Fruit fly (Drosophila melanogaster): ENCODE results near the gene Mst36Fa.

Mst36Fa gene

DNA sequence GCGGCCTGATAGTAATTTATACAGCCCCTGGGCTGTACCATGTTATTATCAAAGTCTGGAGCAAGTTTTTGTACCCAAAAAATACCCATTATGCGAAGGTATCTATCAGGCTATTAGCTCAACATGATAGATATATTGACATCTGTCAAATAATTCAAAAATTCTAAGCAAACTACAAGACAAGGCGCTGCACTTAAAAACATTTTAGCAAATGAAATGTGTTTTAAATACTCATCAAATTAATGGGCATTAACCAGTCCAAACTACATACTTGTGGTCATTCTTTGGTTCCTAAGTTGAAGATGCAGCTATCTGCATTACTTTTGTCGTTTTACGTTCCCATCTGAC is 23.5 kb downstream of the Mst36Fa start (continued):
- TF ChIP-seq Scr (GFP tag; IDR thresholded peaks at IDR 0.05; ENCODE audit: partially characterized antibody) = no peak
- no peak for TF ChIP-seq CG3163 (GFP tag; optimal IDR thresholded peaks at IDR 0.05)
- peak; percentile 39 for TF ChIP-seq CG13424 (tag; optimal IDR thresholded peaks at IDR 0.05)
- TF ChIP-seq Dfd (GFP tag; optimal IDR thresholded peaks at IDR 0.05) = no peak
- peak; percentile 71; the same call in 2 of the 3 replicates for TF ChIP-seq CG11456 (GFP tag; IDR thresholded peaks at IDR 0.05)
- TF ChIP-seq tio (GFP tag; optimal IDR thresholded peaks at IDR 0.05) = no peak
- no peak for TF ChIP-seq CG13296 (GFP tag; optimal IDR thresholded peaks at IDR 0.05)
- TF ChIP-seq sim (GFP tag; IDR thresholded peaks at IDR 0.05) = 0 out of 2 replicates have a peak, but pooled peaks have one; percentile 21
- TF ChIP-seq dm (GFP tag; optimal IDR thresholded peaks at IDR 0.05) = no peak
- TF ChIP-seq CG9817 (tag; optimal IDR thresholded peaks at IDR 0.05) = no peak
- no peak for TF ChIP-seq Tbp (GFP tag; optimal IDR thresholded peaks at IDR 0.05)
- TF ChIP-seq mam (GFP tag; optimal IDR thresholded peaks at IDR 0.05) = peak; percentile 57
- TF ChIP-seq prd (optimal IDR thresholded peaks at IDR 0.05) = no peak
- peak; percentile 94 for TF ChIP-seq prd (GFP tag; IDR thresholded peaks at IDR 0.05)
- no peak for TF ChIP-seq odd (GFP tag; optimal IDR thresholded peaks at IDR 0.05)
- TF ChIP-seq CG6854 (GFP tag; optimal IDR thresholded peaks at IDR 0.05) = no peak
- TF ChIP-seq oc (tag; optimal IDR thresholded peaks at IDR 0.05) = peak; percentile 70
- TF ChIP-seq zfh2 (GFP tag; optimal IDR thresholded peaks at IDR 0.05) = peak; percentile 13
- TF ChIP-seq sna (GFP tag; IDR thresholded peaks at IDR 0.05; ENCODE audit: partially characterized antibody) = no peak
- TF ChIP-seq tap (tag; optimal IDR thresholded peaks at IDR 0.05) = peak; percentile 78
- TF ChIP-seq cas (GFP tag; IDR thresholded peaks at IDR 0.05) = no peak
- TF ChIP-seq pita (GFP tag; optimal IDR thresholded peaks at IDR 0.05) = no peak
- TF ChIP-seq Myb (GFP tag; optimal IDR thresholded peaks at IDR 0.05) = no peak
- TF ChIP-seq CG30020 (tag; optimal IDR thresholded peaks at IDR 0.05) = no peak
- TF ChIP-seq schlank (tag; optimal IDR thresholded peaks at IDR 0.05) = no peak
- TF ChIP-seq Fer3 (tag; optimal IDR thresholded peaks at IDR 0.05) = peak; percentile 58
- peak; percentile 86 for TF ChIP-seq CG5245 (GFP tag; optimal IDR thresholded peaks at IDR 0.05)
- TF ChIP-seq jing (GFP tag; optimal IDR thresholded peaks at IDR 0.05) = peak; percentile 72
- peak; percentile 20 for TF ChIP-seq CG31365 (tag; optimal IDR thresholded peaks at IDR 0.05)
- no peak for TF ChIP-seq CHES-1-like (GFP tag; optimal IDR thresholded peaks at IDR 0.05)
- TF ChIP-seq CG1024 (GFP tag; IDR thresholded peaks at IDR 0.05) = peak; percentile 52; the same call in 1 of the 2 replicates
- TF ChIP-seq Oaz (GFP tag; IDR thresholded peaks at IDR 0.05) = no peak
- no peak for TF ChIP-seq nerfin-2 (GFP tag; IDR thresholded peaks at IDR 0.05; ENCODE audit: partially characterized antibody)
- TF ChIP-seq CG4854 (GFP tag; optimal IDR thresholded peaks at IDR 0.05) = peak; percentile 67
- peak; percentile 41; the same call in 1 of the 2 replicates for TF ChIP-seq Nf-YA (GFP tag; IDR thresholded peaks at IDR 0.05)
- TF ChIP-seq CG12942 (GFP tag; optimal IDR thresholded peaks at IDR 0.05) = no peak
- TF ChIP-seq CG10959 (GFP tag; IDR thresholded peaks at IDR 0.05) = peak; percentile 68
- no peak for TF ChIP-seq CG12236 (GFP tag; optimal IDR thresholded peaks at IDR 0.05)
- TF ChIP-seq CG12155 (GFP tag; optimal IDR thresholded peaks at IDR 0.05) = no peak
- no peak for TF ChIP-seq br (optimal IDR thresholded peaks at IDR 0.05)
- TF ChIP-seq CG8388 (GFP tag; optimal IDR thresholded peaks at IDR 0.05) = peak; percentile 88
- no peak for TF ChIP-seq CG16813 (GFP tag; IDR thresholded peaks at IDR 0.05; ENCODE audit: partially characterized antibody)
- TF ChIP-seq Xrp1 (GFP tag; IDR thresholded peaks at IDR 0.05) = peak; percentile 92
- peak; percentile 45; the same call in 1 of the 3 replicates for TF ChIP-seq Mrtf (GFP tag; IDR thresholded peaks at IDR 0.05)
- no peak for TF ChIP-seq amos (GFP tag; IDR thresholded peaks at IDR 0.05; ENCODE audit: partially characterized antibody)
- TF ChIP-seq pnt (GFP tag; optimal IDR thresholded peaks at IDR 0.05) = peak; percentile 33
- TF ChIP-seq CG4424 (GFP tag; optimal IDR thresholded peaks at IDR 0.05) = peak; percentile 83
- no peak for TF ChIP-seq hkb (optimal IDR thresholded peaks at IDR 0.05)
- peak; percentile 67; the same call in 1 of the 2 replicates for TF ChIP-seq hkb (GFP tag; IDR thresholded peaks at IDR 0.05)
- TF ChIP-seq CG4707 (GFP tag; optimal IDR thresholded peaks at IDR 0.05) = peak; percentile 62
- TF ChIP-seq Dip2 (GFP tag; IDR thresholded peaks at IDR 0.05) = no peak
- TF ChIP-seq tgo (GFP tag; IDR thresholded peaks at IDR 0.05) = peak; percentile 70
- TF ChIP-seq Abd-B (GFP tag; optimal IDR thresholded peaks at IDR 0.05) = peak; percentile 70

All from whole organism, embryonic.